Worm (Caenorhabditis elegans) whole organism, mixed stage, embryonic: ENCODE measurements around the gene T16G1.9.
A peak's percentile ranks its signal among the peaks of the same experiment; 100 is the strongest.

Experiments used
- M03D4.4 ChIP-seq: sonication (generic microtip); optimal IDR thresholded peaks from 2 replicates; lab custom pipeline; 2017; ENCODE audit warnings: mild to moderate bottlenecking, missing genetic modification characterization, missing compliant biosample characterization
- blmp-1 ChIP-seq: fragments of 150-350 bp; optimal IDR thresholded peaks from 2 replicates; lab custom pipeline; 2014; ENCODE audit warnings: missing biosample characterization, missing genetic modification characterization
- ceh-43 ChIP-seq: fragments of 200-800 bp; sonication (Bioruptor generic); optimal IDR thresholded peaks from 2 replicates; lab custom pipeline; 2018; ENCODE audit warnings: mild to moderate bottlenecking, missing genetic modification characterization, moderate library complexity, missing compliant biosample characterization
- ceh-83 ChIP-seq: fragments of 200-800 bp; sonication (Bioruptor generic); optimal IDR thresholded peaks from 2 replicates; lab custom pipeline; 2018; ENCODE audit warnings: mild to moderate bottlenecking, missing genetic modification characterization, missing compliant biosample characterization
- ham-2 ChIP-seq: fragments of 200-800 bp; sonication (Bioruptor generic); optimal IDR thresholded peaks from 2 replicates; lab custom pipeline; 2018; ENCODE audit warnings: mild to moderate bottlenecking, missing genetic modification characterization, missing compliant biosample characterization
- lsy-2 ChIP-seq: fragments of 150-350 bp; optimal IDR thresholded peaks from 2 replicates; lab custom pipeline; 2014; ENCODE audit warnings: missing biosample characterization, missing genetic modification characterization
- nhr-237 ChIP-seq: fragments of 150-350 bp; optimal IDR thresholded peaks from 2 replicates; lab custom pipeline; 2014; ENCODE audit warnings: missing biosample characterization, missing genetic modification characterization
- nhr-76 ChIP-seq: sonication (generic microtip); optimal IDR thresholded peaks from 2 replicates; lab custom pipeline; 2017; ENCODE audit warnings: missing biosample characterization, missing genetic modification characterization
- pha-4 ChIP-seq: fragments of 150-350 bp; optimal IDR thresholded peaks from 2 replicates; lab custom pipeline; 2018; ENCODE audit warnings: missing biosample characterization, missing genetic modification reagents, missing genetic modification characterization
- unc-62 ChIP-seq: fragments of 150-350 bp; optimal IDR thresholded peaks from 2 replicates; lab custom pipeline; 2014; ENCODE audit warnings: missing biosample characterization, missing genetic modification reagents, missing genetic modification characterization
- zip-8 ChIP-seq: fragments of 150-350 bp; optimal IDR thresholded peaks from 2 replicates; lab custom pipeline; 2014; ENCODE audit warnings: missing biosample characterization, missing genetic modification characterization

- TF ChIP-seq M03D4.4 (no peak), lsy-2 (tag; lab: Kevin White, UChicago) (no peak), unc-62 (GFP tag; lab: Kevin White, UChicago) (peak; percentile 80), ham-2 (GFP tag; lab: Kevin White, UChicago) (no peak), zip-8 (tag; lab: Kevin White, UChicago) (no peak), pha-4 (no peak), blmp-1 (tag; lab: Kevin White, UChicago) (no peak), nhr-76 (no peak), ceh-43 (GFP tag; lab: Kevin White, UChicago) (no peak), ceh-83 (GFP tag; lab: Kevin White, UChicago) (no peak), nhr-237 (tag; lab: Kevin White, UChicago) (no peak)
Measured at ce11 chrV:12896850-12897249, 53.8 kb downstream of the T16G1.9 start.
